Worm (Caenorhabditis elegans) whole organism, midembryonic: ENCODE measurements around the gene fbxa-112.
"Not testable (repeated sequence)": the region's sequence is repeated elsewhere in the genome, so short reads cannot be mapped to it uniquely, and the experiment has no call there.

ENCODE experiments used
- T22C8.4 ChIP-seq: fragments of 200-800 bp; sonication (Bioruptor generic); IDR thresholded peaks from 2 replicates; pipeline ENCODE4 v1.3.6; 2022; ENCODE audit warnings: missing genetic modification characterization, missing compliant biosample characterization
- cog-1 ChIP-seq: sonication (generic microtip); optimal IDR thresholded peaks from 2 replicates; lab custom pipeline; 2016; ENCODE audit warnings: missing genetic modification characterization, missing compliant biosample characterization
- flt-1 ChIP-seq: fragments of 200-800 bp; sonication (Bioruptor generic); IDR thresholded peaks from 2 replicates; pipeline ENCODE4 v1.3.6; 2022; ENCODE audit warnings: missing genetic modification characterization, missing compliant biosample characterization
- klf-2 ChIP-seq: fragments of 200-800 bp; sonication (Bioruptor generic); conservative IDR thresholded peaks from 2 replicates; pipeline ENCODE4 v1.3.6; 2022; ENCODE audit warnings: missing genetic modification reagents, missing genetic modification characterization, missing compliant biosample characterization
- med-1 ChIP-seq: sonication (generic microtip); optimal IDR thresholded peaks from 2 replicates; lab custom pipeline; 2017; ENCODE audit warnings: missing genetic modification characterization, mild to moderate bottlenecking, missing compliant biosample characterization, antibody characterized with exemption, missing genetic modification reagents; ENCODE audit not compliant: insufficient read depth
- ref-1 ChIP-seq: fragments of 200-800 bp; sonication (Bioruptor generic); conservative IDR thresholded peaks from 2 replicates; pipeline ENCODE4 v1.3.6; 2022; ENCODE audit warnings: missing genetic modification reagents, missing genetic modification characterization, missing compliant biosample characterization
- tab-1 ChIP-seq: fragments of 200-800 bp; sonication (Bioruptor generic); IDR thresholded peaks from 2 replicates; pipeline ENCODE4 v1.3.6; 2022; ENCODE audit warnings: missing genetic modification characterization, missing compliant biosample characterization
- ztf-23 ChIP-seq: fragments of 200-800 bp; sonication (Bioruptor generic); IDR thresholded peaks from 2 replicates; pipeline ENCODE4 v1.3.6; 2022; ENCODE audit warnings: missing genetic modification reagents, missing genetic modification characterization, missing compliant biosample characterization
- ztf-29 ChIP-seq: fragments of 200-800 bp; sonication (Bioruptor generic); IDR thresholded peaks from 2 replicates; pipeline ENCODE4 v1.3.6; 2022; ENCODE audit warnings: missing genetic modification reagents, missing genetic modification characterization, missing compliant biosample characterization

fbxa-112 gene

DNA sequence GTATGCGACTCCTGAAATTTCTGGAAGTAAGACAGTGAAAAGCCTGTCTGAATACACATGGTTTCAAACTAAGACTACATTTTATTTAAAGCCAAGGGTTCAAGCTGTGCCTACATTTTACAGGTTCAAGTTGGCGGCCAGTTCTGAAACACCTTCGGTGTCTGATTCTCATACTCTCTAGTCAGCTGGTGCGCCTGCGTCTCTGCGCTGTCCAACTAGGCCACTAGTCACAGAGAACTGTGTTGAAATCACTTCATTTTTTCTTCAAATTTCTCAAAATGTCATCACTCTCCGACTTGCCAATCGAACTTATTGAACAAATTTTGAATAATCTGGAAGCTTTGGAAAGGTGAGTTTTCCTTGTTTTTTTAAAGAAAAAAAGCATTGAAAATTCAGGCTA, 18.7 kb upstream of the fbxa-112 start, which contains the start of gene fbxa-90:
Gene fbxa-90, plus strand, starts transcription at position 179 of the 400 bp plus-strand sequence.
- no peak for TF ChIP-seq T22C8.4 (GFP tag; lab: Robert Waterston, UW)

- TF ChIP-seq ztf-23 (peak; percentile 65; the same call in 1 of the 2 replicates), cog-1 (tag; lab: Kevin White, UChicago) (no peak)
These were observed 17.7 kb upstream of the fbxa-112 start, which contains the start of gene efl-1 for ce11 chrV:16965655-16966054. Gene efl-1 (minus strand): TSS chrV:16965675.

- TF ChIP-seq cog-1 (tag; lab: Kevin White, UChicago) (no peak), med-1 (no peak), tab-1 (no peak), ztf-23 (no peak), ztf-29 (GFP tag; lab: Robert Waterston, UW) (no peak), T22C8.4 (GFP tag; lab: Robert Waterston, UW) (no peak), ref-1 (GFP tag; lab: Robert Waterston, UW) (no peak), klf-2 (GFP tag; lab: Robert Waterston, UW) (no peak), flt-1 (GFP tag; lab: Robert Waterston, UW) (no peak)
These were observed 11.1 kb upstream of the fbxa-112 start for ce11 chrV:16958975-16959374.

- TF ChIP-seq tab-1 (no peak), ref-1 (GFP tag; lab: Robert Waterston, UW) (no peak), ztf-29 (GFP tag; lab: Robert Waterston, UW) (no peak), cog-1 (tag; lab: Kevin White, UChicago) (no peak), med-1 (no peak), T22C8.4 (GFP tag; lab: Robert Waterston, UW) (no peak)
These were observed 8.3 kb upstream of the fbxa-112 start, which contains the start of gene clec-239 for ce11 chrV:16956229-16956628. Gene clec-239 (plus strand): TSS chrV:16956529.

DNA sequence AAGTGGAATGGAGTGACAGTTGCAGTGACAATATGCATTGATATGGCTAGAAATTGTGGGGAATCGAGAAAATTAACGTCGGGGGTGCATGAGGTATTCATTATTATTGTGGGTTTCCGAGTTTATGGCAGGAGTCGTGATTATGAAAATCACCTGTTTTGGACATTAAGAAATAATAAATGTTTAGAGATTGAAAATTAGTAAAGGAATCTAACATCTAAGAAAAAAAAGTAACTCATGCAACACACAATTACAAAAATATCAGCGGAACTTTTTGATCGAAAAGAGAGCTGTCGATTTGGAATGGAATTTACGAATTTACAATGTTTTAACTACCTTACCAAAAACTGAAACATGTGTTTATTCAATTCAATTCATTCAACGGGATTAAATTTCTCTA, 6.9 kb upstream of the fbxa-112 start, which contains the start of gene srh-206:
Gene srh-206, minus strand, starts transcription at position 101 of the 400 bp plus-strand sequence.
- TF ChIP-seq klf-2 (GFP tag; lab: Robert Waterston, UW) (no peak), flt-1 (GFP tag; lab: Robert Waterston, UW) (no peak), ref-1 (GFP tag; lab: Robert Waterston, UW) (no peak), tab-1 (no peak), ztf-29 (GFP tag; lab: Robert Waterston, UW) (no peak), cog-1 (tag; lab: Kevin White, UChicago) (no peak), ztf-23 (no peak), T22C8.4 (GFP tag; lab: Robert Waterston, UW) (no peak), med-1 (no peak)

DNA sequence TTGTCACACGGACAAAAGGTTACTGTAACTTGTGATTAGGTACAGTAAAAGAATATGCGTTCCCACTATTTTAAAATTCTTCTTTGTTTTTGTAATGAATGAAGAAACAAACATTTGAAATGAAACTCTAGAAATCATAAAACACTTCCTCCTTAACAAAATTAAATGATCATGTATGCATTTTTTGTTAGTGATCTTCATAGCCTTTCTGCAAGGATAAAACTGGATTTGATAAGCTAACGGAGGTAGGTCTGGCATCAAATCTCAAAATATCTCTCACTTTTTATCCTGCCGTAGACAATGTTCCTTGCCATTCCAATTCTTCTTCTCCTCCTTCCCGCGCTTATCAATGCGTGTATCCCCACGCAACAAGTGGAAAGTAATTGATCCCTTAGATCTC, 3.6 kb upstream of the fbxa-112 start, which contains the start of gene clec-238:
Gene clec-238, plus strand, starts transcription at position 301 of the 400 bp plus-strand sequence.
- TF ChIP-seq ztf-29 (GFP tag; lab: Robert Waterston, UW) (no peak), flt-1 (GFP tag; lab: Robert Waterston, UW) (no peak), tab-1 (no peak), med-1 (no peak), ztf-23 (no peak), ref-1 (GFP tag; lab: Robert Waterston, UW) (no peak), T22C8.4 (GFP tag; lab: Robert Waterston, UW) (no peak)

DNA sequence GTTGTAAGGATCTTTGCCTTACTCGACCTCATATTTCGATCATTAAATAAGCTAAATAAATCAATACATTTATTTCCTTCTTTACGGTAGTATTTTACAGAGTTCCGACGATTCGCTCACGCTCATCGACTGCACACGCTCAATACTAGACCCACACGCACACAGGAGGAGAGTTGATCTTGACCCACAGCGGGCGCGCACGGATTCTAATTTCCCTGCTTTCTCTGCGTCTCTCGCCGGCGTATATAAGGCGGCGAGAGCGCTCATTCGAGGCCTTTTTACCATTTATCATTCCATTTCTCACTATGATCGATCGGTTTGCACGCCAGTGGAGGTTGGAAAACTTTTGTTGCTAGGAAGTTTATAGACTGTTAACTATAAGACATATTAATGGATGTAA, 2.1 kb upstream of the fbxa-112 start:
- no peak for TF ChIP-seq ref-1 (GFP tag; lab: Robert Waterston, UW)
- no peak for TF ChIP-seq med-1
- TF ChIP-seq ztf-23, result no peak
- no peak for TF ChIP-seq cog-1 (tag; lab: Kevin White, UChicago)
- no peak for TF ChIP-seq klf-2 (GFP tag; lab: Robert Waterston, UW)
- TF ChIP-seq ztf-29 (GFP tag; lab: Robert Waterston, UW), result no peak
- TF ChIP-seq tab-1, result no peak
- TF ChIP-seq T22C8.4 (GFP tag; lab: Robert Waterston, UW), result no peak
- no peak for TF ChIP-seq flt-1 (GFP tag; lab: Robert Waterston, UW)

DNA sequence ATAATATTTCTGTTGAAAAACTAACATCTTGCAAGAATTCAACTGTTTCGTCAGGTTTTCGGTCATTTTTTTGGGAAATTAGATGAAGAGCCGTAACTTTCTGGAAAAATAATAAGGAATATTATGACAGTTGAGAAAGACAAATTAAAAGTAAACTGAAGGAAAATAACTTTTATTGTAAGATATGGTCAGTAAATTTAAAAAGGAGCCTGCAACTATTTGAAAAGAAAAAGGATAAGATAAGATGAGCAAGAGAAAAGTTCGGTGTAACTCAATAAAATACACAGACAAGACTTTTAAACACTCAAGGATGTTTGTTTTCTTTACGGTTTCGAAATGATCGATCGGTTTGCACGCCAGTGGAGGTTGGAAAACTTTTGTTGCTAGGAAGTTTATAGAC, 1.7 kb upstream of the fbxa-112 start, which contains the start of gene fbxa-111:
Gene fbxa-111, minus strand, starts transcription at position 101 of the 400 bp plus-strand sequence.
- TF ChIP-seq ztf-23; med-1; klf-2 (GFP tag; lab: Robert Waterston, UW): not testable (repeated sequence)

DNA sequence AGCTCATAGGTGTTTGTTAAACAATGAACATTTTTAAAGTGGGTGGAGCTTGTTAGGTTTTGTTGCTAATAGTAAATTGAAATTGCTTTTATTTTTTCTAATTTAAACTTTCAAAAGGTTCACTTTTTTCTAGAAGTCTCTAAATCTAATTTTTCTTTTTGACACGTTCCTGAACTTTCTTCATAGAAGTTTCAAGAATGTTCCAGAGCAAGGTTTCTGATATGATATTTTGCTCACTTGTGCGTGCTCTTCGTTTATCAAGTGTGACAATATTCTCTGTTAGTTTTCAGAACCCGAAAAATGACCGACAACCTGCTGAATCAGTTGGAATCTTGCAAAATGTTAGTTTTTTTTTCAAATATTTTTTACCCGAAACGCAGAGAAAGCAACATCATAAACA, 9.2 kb downstream of the fbxa-112 start, which contains the start of gene fbxa-148:
Gene fbxa-148, plus strand, starts transcription at position 301 of the 400 bp plus-strand sequence.
- TF ChIP-seq flt-1 (GFP tag; lab: Robert Waterston, UW); ztf-23; klf-2 (GFP tag; lab: Robert Waterston, UW): not testable (repeated sequence)

ce11 chrV:16927345-16927744, 20.6 kb downstream of the fbxa-112 start, which contains the start of gene Y102A5C.36:
Gene Y102A5C.36 (minus strand): TSS chrV:16927445.
- TF ChIP-seq tab-1, result no peak
- TF ChIP-seq cog-1 (tag; lab: Kevin White, UChicago), result no peak
- no peak for TF ChIP-seq ref-1 (GFP tag; lab: Robert Waterston, UW)
- no peak for TF ChIP-seq ztf-23
- TF ChIP-seq flt-1 (GFP tag; lab: Robert Waterston, UW), result no peak
- no peak for TF ChIP-seq med-1
- TF ChIP-seq ztf-29 (GFP tag; lab: Robert Waterston, UW), result no peak
- TF ChIP-seq T22C8.4 (GFP tag; lab: Robert Waterston, UW), result no peak
- no peak for TF ChIP-seq klf-2 (GFP tag; lab: Robert Waterston, UW)

ce11 chrV:16921952-16922351, 26.0 kb downstream of the fbxa-112 start, which contains the start of gene Y102A5C.4:
Gene Y102A5C.4 (plus strand): TSS chrV:16922252.
- TF ChIP-seq tab-1, result no peak
- TF ChIP-seq ztf-23, result no peak
- TF ChIP-seq klf-2 (GFP tag; lab: Robert Waterston, UW), result no peak
- TF ChIP-seq ztf-29 (GFP tag; lab: Robert Waterston, UW), result no peak
- no peak for TF ChIP-seq flt-1 (GFP tag; lab: Robert Waterston, UW)
- no peak for TF ChIP-seq T22C8.4 (GFP tag; lab: Robert Waterston, UW)
- TF ChIP-seq cog-1 (tag; lab: Kevin White, UChicago), result no peak
- TF ChIP-seq ref-1 (GFP tag; lab: Robert Waterston, UW), result no peak
- TF ChIP-seq med-1, result no peak
